Worm (Caenorhabditis elegans) whole organism, L2 larva: ENCODE data around the gene mob-1.

ENCODE experiments used
- R02D3.7 ChIP-seq: fragments of 150-350 bp; optimal IDR thresholded peaks from 2 replicates; lab custom pipeline; 2014; ENCODE audit warnings: missing biosample characterization, missing genetic modification characterization
- elt-1 ChIP-seq: fragments of 150-350 bp; optimal IDR thresholded peaks from 2 replicates; lab custom pipeline; 2014; ENCODE audit warnings: missing biosample characterization, missing genetic modification characterization
- elt-3 ChIP-seq: sonication (generic microtip); optimal IDR thresholded peaks from 2 replicates; lab custom pipeline; 2017; ENCODE audit warnings: missing biosample characterization, missing genetic modification characterization
- fos-1 ChIP-seq: fragments of 150-350 bp; optimal IDR thresholded peaks from 2 replicates; lab custom pipeline; 2014; ENCODE audit warnings: missing biosample characterization, missing genetic modification characterization
- lsy-2 ChIP-seq, 2 experiments: fragments of 150-350 bp in 1 of 2; sonication (generic microtip) in 1 of 2; optimal IDR thresholded peaks; 2 replicates each; lab custom pipeline; 2014 to 2017; ENCODE audit warnings: missing biosample characterization in 2 of 2, missing genetic modification characterization in 2 of 2
- nhr-11 ChIP-seq: fragments of 150-350 bp; optimal IDR thresholded peaks from 2 replicates; lab custom pipeline; 2014; ENCODE audit warnings: missing biosample characterization, missing genetic modification characterization
- nhr-21 ChIP-seq: fragments of 150-350 bp; optimal IDR thresholded peaks from 2 replicates; lab custom pipeline; 2014; ENCODE audit warnings: missing biosample characterization, missing genetic modification characterization
- unc-55 ChIP-seq: fragments of 150-350 bp; sonication (generic microtip); optimal IDR thresholded peaks from 3 replicates; lab custom pipeline; 2014; ENCODE audit warnings: missing biosample characterization, missing genetic modification reagents, missing genetic modification characterization

ce11 chrIV:11911723-11912122, 51.4 kb downstream of the mob-1 start, which contains the start of gene VZK822L.2:
- no peak for TF ChIP-seq elt-1 (tag; lab: Kevin White, UChicago)
- peak; percentile 43 for TF ChIP-seq fos-1 (tag; lab: Kevin White, UChicago)
- TF ChIP-seq lsy-2 (tag; optimal IDR thresholded peaks at IDR 0.05; lab: Kevin White, UChicago): no peak
- TF ChIP-seq nhr-21: no peak
- no peak for TF ChIP-seq R02D3.7 (tag; lab: Kevin White, UChicago)
- TF ChIP-seq nhr-11 (tag; lab: Kevin White, UChicago): no peak
- no peak for TF ChIP-seq unc-55 (GFP tag; lab: Kevin White, UChicago)
- TF ChIP-seq elt-3: no peak
